Worm (Caenorhabditis elegans): ENCODE results near the gene ztf-7.

ztf-7 gene

ce11 chrV:9740858-9741257 is 48.6 kb downstream of the ztf-7 start, which contains the start of gene sta-2:
Gene sta-2, plus strand, starts transcription at chrV:9741206.
- TF ChIP-seq hlh-30 (tag; optimal IDR thresholded peaks at IDR 0.05; ENCODE audit: insufficient read depth) = peak; percentile 57
- peak; percentile 0 for TF ChIP-seq mep-1 (tag; optimal IDR thresholded peaks at IDR 0.05)
- TF ChIP-seq hlh-11 (tag; optimal IDR thresholded peaks at IDR 0.05) = peak; percentile 19
- TF ChIP-seq zfp-2 (tag; optimal IDR thresholded peaks at IDR 0.05) = no peak
- peak; percentile 31 for TF ChIP-seq nhr-25 (tag; optimal IDR thresholded peaks at IDR 0.05; ENCODE audit: borderline replicate concordance, insufficient read depth)
- peak; percentile 5 for TF ChIP-seq mxl-3 (GFP tag; optimal IDR thresholded peaks at IDR 0.05)
- no peak for TF ChIP-seq lir-3 (tag; optimal IDR thresholded peaks at IDR 0.05)
- peak in 1 of 2 experiments; percentile 26 for TF ChIP-seq mdl-1 (tag; optimal IDR thresholded peaks at IDR 0.05)
- peak; percentile 50 for TF ChIP-seq nhr-28 (tag; optimal IDR thresholded peaks at IDR 0.05)
- TF ChIP-seq aly-2 (tag; optimal IDR thresholded peaks at IDR 0.05) = no peak
- peak in 1 of 2 experiments; percentile 64 for TF ChIP-seq unc-62 (GFP tag; optimal IDR thresholded peaks at IDR 0.05 in 1 of 2)
- TF ChIP-seq unc-62 (tag; optimal IDR thresholded peaks at IDR 0.05) = no peak

- no peak for TF ChIP-seq hlh-11 (tag; optimal IDR thresholded peaks at IDR 0.05)
- no peak for TF ChIP-seq spr-1 (tag; optimal IDR thresholded peaks at IDR 0.05)
- no peak for TF ChIP-seq lir-3 (tag; optimal IDR thresholded peaks at IDR 0.05)
- TF ChIP-seq php-3 (GFP tag; IDR thresholded peaks at IDR 0.05) = no peak
- no peak for TF ChIP-seq T26A8.4 (GFP tag; IDR thresholded peaks at IDR 0.05)
- no peak for TF ChIP-seq dmd-8 (GFP tag; IDR thresholded peaks at IDR 0.05)
- TF ChIP-seq aha-1 (tag) = no peak
- no peak for TF ChIP-seq egl-27 (tag; optimal IDR thresholded peaks at IDR 0.05)
- TF ChIP-seq ces-1 (GFP tag; optimal IDR thresholded peaks at IDR 0.05) = no peak
- TF ChIP-seq nhr-42 (GFP tag; IDR thresholded peaks at IDR 0.05) = no peak
- no peak for TF ChIP-seq mes-2 (tag; optimal IDR thresholded peaks at IDR 0.05; ENCODE audit: poor library complexity, severe bottlenecking)
- no peak for TF ChIP-seq tra-1 (GFP tag; IDR thresholded peaks at IDR 0.05)
- TF ChIP-seq attf-4 (tag; optimal IDR thresholded peaks at IDR 0.05) = no peak
- TF ChIP-seq ceh-28 (tag; optimal IDR thresholded peaks at IDR 0.05) = no peak
- TF ChIP-seq D1046.2 (GFP tag; IDR thresholded peaks at IDR 0.05) = no peak
These were observed 50.1 kb downstream of the ztf-7 start, which contains the start of gene marc-1 for ce11 chrV:9739402-9739801. Gene marc-1, plus strand, starts transcription at chrV:9739702.

ce11 chrV:9738077-9738705 is 51.3 kb downstream of the ztf-7 start:
- TF ChIP-seq zip-11 (GFP tag; IDR thresholded peaks at IDR 0.05) (no peak), daf-16 (GFP tag; optimal IDR thresholded peaks at IDR 0.05) (no peak), daf-16 (tag; optimal IDR thresholded peaks at IDR 0.05) (peak; percentile 36), dmd-6 (GFP tag; IDR thresholded peaks at IDR 0.05) (peak; percentile 53), daf-8 (GFP tag; IDR thresholded peaks at IDR 0.05) (no peak), lin-13 (GFP tag; optimal IDR thresholded peaks at IDR 0.05) (no peak), pqm-1 (tag; optimal IDR thresholded peaks at IDR 0.05) (peak; percentile 72), snpc-4 (tag; optimal IDR thresholded peaks at IDR 0.05) (no peak), php-3 (GFP tag; IDR thresholded peaks at IDR 0.05) (no peak), hlh-11 (tag; optimal IDR thresholded peaks at IDR 0.05) (peak; percentile 38), nhr-28 (tag; optimal IDR thresholded peaks at IDR 0.05) (peak; percentile 32), unc-62 (GFP tag; optimal IDR thresholded peaks at IDR 0.05 in 1 of 2) (peak in 1 of 2 experiments; percentile 52), unc-62 (tag; optimal IDR thresholded peaks at IDR 0.05) (no peak), madf-5 (GFP tag; IDR thresholded peaks at IDR 0.05) (no peak)

ce11 chrV:9737287-9737686 is 52.2 kb downstream of the ztf-7 start, which contains the start of gene aqp-4:
Gene aqp-4, plus strand, starts transcription at chrV:9737556.
- TF ChIP-seq daf-8 (GFP tag; IDR thresholded peaks at IDR 0.05) (no peak), hlh-30 (tag; optimal IDR thresholded peaks at IDR 0.05; ENCODE audit: insufficient read depth) (peak; percentile 6), lin-39 (tag; optimal IDR thresholded peaks at IDR 0.05) (no peak), nhr-28 (tag; optimal IDR thresholded peaks at IDR 0.05) (peak; percentile 47), daf-16 (GFP tag; optimal IDR thresholded peaks at IDR 0.05) (no peak), daf-16 (tag; optimal IDR thresholded peaks at IDR 0.05) (peak; percentile 28), pqm-1 (tag; optimal IDR thresholded peaks at IDR 0.05) (peak; percentile 59), unc-39 (tag; optimal IDR thresholded peaks at IDR 0.05) (no peak), hlh-11 (tag; optimal IDR thresholded peaks at IDR 0.05) (peak; percentile 18), dmd-6 (GFP tag; IDR thresholded peaks at IDR 0.05) (peak; percentile 43; the same call in 1 of the 2 replicates)
